Worm (Caenorhabditis elegans): Measurements from ENCODE around the gene T05A12.3.

Gene T05A12.3

DNA sequence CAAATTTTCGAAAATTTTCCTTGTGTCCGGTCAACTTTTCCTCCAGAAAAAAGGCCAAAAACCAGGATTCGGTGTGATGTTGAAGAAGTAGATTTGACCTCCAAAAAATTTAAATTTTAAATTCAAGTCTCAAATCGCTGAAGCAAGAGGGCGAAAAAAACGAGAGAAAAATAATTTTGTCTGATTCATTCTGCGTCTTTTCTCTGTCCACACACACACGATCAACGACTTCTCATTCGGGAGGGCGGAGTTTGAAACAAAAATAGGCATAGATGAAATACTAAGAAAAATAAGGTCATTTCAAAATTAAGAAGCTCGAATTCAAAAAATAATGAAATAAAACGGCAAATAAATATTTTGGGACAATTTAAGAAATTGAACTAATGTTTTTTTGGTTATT is 28.2 kb downstream of the T05A12.3 start, which contains the start of gene R13H7.2:
TSS of gene R13H7.2 (minus strand) at position 101 of the 400 bp plus-strand sequence.
- TF ChIP-seq ets-7 (tag; optimal IDR thresholded peaks at IDR 0.05): no peak
- no peak for TF ChIP-seq scrt-1 (GFP tag; IDR thresholded peaks at IDR 0.05)
- TF ChIP-seq pes-1 (GFP tag; IDR thresholded peaks at IDR 0.05): no peak

DNA sequence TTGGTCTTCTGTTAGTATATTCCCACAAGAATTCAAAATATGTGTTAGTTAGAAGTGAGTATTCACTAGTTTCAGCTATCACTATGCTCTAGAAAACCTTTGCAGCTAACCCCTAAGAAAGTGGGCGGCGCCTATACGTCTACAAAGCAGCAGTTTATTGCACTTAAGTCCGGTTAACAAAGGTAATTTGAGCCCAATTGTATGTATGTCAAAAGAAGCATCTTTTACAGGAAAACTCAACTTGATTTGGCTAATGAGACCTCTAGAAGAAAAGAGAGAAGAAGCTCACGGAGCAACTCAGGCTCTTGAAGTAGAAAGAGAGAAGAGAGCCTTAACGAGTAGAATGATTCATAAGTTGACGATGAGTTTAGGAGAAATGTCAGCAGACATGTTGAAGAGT is 34.7 kb downstream of the T05A12.3 start:
- no peak for TF ChIP-seq flt-1 (GFP tag; IDR thresholded peaks at IDR 0.05)
- TF ChIP-seq hmbx-1 (tag; optimal IDR thresholded peaks at IDR 0.05): no peak
- TF ChIP-seq F13C5.2 (tag; optimal IDR thresholded peaks at IDR 0.05): no peak
- TF ChIP-seq ets-7 (tag; optimal IDR thresholded peaks at IDR 0.05): no peak
- no peak for TF ChIP-seq hnd-1 (tag; optimal IDR thresholded peaks at IDR 0.05)
- TF ChIP-seq ceh-13 (GFP tag; optimal IDR thresholded peaks at IDR 0.05): no peak

DNA sequence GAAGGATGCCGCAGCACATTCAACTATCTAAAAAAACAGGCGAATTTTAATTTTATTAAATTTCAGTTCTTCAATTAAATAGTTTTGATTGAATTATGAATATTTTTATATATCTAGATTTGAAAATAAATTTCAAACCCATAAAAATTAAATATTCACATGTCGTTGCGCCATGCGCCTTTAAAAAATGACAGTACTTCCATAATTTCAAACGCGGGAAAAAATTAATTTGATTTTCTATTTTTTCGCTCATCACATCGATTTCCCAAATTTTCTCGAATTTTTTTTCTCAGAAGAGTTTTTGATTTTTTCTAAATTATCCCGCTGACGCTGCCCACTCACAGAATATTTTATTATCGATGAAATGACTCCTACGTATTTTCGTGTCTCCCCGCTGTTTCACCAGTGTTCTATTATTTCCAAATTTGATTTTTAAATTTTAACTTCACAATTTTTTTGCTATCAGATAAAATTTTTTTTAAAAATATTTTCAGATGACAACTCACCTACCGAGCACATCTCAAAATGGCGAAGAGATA is 44.9 kb downstream of the T05A12.3 start, which contains the start of gene lip-1:
TSS of gene lip-1 (plus strand) at position 489 of the 539 bp plus-strand sequence.
- no peak for TF ChIP-seq tra-4 (tag; optimal IDR thresholded peaks at IDR 0.05)
- no peak for TF ChIP-seq scrt-1 (GFP tag; IDR thresholded peaks at IDR 0.05)

DNA sequence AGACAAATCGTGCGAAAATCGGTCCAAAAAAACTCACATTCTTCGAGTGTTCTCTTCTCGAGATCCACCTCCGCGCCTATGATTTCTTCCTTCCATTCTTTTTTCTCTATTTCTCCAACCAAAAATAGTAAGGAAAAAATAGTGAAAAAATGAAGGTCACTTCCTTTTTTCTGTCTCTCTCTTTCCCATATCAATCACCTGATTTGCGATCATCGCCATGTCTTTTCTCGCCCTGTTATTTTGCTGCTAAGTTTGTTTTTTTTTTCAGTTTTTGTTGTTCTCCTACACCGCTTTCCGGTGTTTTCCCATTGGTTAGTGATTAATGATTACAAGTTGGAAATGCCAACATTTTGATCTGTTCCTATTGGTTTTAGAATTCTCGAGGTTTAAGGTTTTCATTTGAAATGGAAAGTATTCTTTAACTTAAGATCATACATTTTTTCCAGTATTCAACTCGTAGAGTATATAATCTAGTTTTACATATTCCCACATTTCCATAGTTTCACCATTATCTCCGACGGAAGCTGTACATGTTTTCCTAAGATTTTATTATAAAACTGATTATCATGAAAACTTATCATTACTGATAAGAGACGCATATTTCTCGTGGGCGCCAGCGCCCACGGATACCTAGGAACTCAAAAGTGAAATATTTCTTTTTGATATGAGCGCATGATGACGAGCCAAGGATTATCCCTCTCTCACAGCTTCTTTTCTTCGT is 45.7 kb downstream of the T05A12.3 start:
- no peak for TF ChIP-seq F13C5.2 (tag; optimal IDR thresholded peaks at IDR 0.05)
- TF ChIP-seq hmg-4 (GFP tag; optimal IDR thresholded peaks at IDR 0.05): no peak
- TF ChIP-seq sea-1 (GFP tag; conservative IDR thresholded peaks at IDR 0.05): no peak
- no peak for TF ChIP-seq aly-1 (tag; optimal IDR thresholded peaks at IDR 0.05)
- no peak for TF ChIP-seq flt-1 (GFP tag; IDR thresholded peaks at IDR 0.05)
- TF ChIP-seq B0310.2 (tag; optimal IDR thresholded peaks at IDR 0.05): no peak
- TF ChIP-seq hmbx-1 (tag; optimal IDR thresholded peaks at IDR 0.05): no peak
- TF ChIP-seq ets-7 (tag; optimal IDR thresholded peaks at IDR 0.05): no peak

- TF ChIP-seq hnd-1 (tag; optimal IDR thresholded peaks at IDR 0.05): no peak
- no peak for TF ChIP-seq tbx-11 (GFP tag; IDR thresholded peaks at IDR 0.05)
- no peak for TF ChIP-seq hmg-4 (GFP tag; optimal IDR thresholded peaks at IDR 0.05)
- no peak for TF ChIP-seq F13C5.2 (tag; optimal IDR thresholded peaks at IDR 0.05)
- TF ChIP-seq pes-1 (GFP tag; IDR thresholded peaks at IDR 0.05): no peak
- TF ChIP-seq hmbx-1 (tag; optimal IDR thresholded peaks at IDR 0.05): no peak
- TF ChIP-seq ets-7 (tag; optimal IDR thresholded peaks at IDR 0.05): no peak
- no peak for TF ChIP-seq ceh-36 (tag; optimal IDR thresholded peaks at IDR 0.05)
- TF ChIP-seq ceh-13 (GFP tag; optimal IDR thresholded peaks at IDR 0.05): no peak
- TF ChIP-seq scrt-1 (GFP tag; IDR thresholded peaks at IDR 0.05): no peak
- TF ChIP-seq tbx-37 (GFP tag; conservative IDR thresholded peaks at IDR 0.05): no peak
- no peak for TF ChIP-seq flt-1 (GFP tag; IDR thresholded peaks at IDR 0.05)
- no peak for TF ChIP-seq aly-1 (tag; optimal IDR thresholded peaks at IDR 0.05)
- no peak for TF ChIP-seq ama-1 (optimal IDR thresholded peaks at IDR 0.05)
- no peak for TF ChIP-seq sea-1 (GFP tag; conservative IDR thresholded peaks at IDR 0.05)
Observed at ce11 chrIV:6839091-6839522, 48.3 kb downstream of the T05A12.3 start.

- TF ChIP-seq sea-1 (GFP tag; conservative IDR thresholded peaks at IDR 0.05) (no peak), scrt-1 (GFP tag; IDR thresholded peaks at IDR 0.05) (no peak), ceh-36 (tag; optimal IDR thresholded peaks at IDR 0.05) (no peak), tbx-11 (GFP tag; IDR thresholded peaks at IDR 0.05) (no peak), B0310.2 (tag; optimal IDR thresholded peaks at IDR 0.05) (no peak), ceh-13 (GFP tag; optimal IDR thresholded peaks at IDR 0.05) (no peak), hmbx-1 (tag; optimal IDR thresholded peaks at IDR 0.05) (no peak)
Observed at ce11 chrIV:6836769-6837168, 50.7 kb downstream of the T05A12.3 start.

DNA sequence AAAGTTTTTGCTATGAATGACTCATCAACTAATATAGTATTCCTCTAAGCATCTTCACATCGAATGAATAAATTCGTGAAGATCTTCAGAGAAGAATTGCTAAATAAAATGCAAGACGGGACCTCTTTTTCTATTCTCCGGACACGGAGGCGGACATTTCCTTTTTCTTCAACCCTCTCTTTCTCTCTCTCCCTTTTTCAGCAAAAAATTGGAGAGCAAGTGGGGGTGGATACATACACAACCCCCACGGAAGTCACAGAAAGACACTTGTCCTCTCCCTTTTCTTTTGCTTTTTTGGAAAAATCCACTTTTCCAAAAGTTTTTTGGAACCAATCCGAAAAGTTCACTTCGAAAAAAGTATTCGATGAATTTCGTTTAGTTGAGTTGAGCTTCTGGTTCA is 52.7 kb downstream of the T05A12.3 start:
- no peak for TF ChIP-seq sea-1 (GFP tag; conservative IDR thresholded peaks at IDR 0.05)
- TF ChIP-seq tbx-11 (GFP tag; IDR thresholded peaks at IDR 0.05): no peak
- TF ChIP-seq ama-1 (optimal IDR thresholded peaks at IDR 0.05): no peak
- TF ChIP-seq ceh-13 (GFP tag; optimal IDR thresholded peaks at IDR 0.05): no peak
- TF ChIP-seq ets-7 (tag; optimal IDR thresholded peaks at IDR 0.05): no peak
- TF ChIP-seq hmg-4 (GFP tag; optimal IDR thresholded peaks at IDR 0.05): no peak
- no peak for TF ChIP-seq tbx-37 (GFP tag; conservative IDR thresholded peaks at IDR 0.05)
- TF ChIP-seq pes-1 (GFP tag; IDR thresholded peaks at IDR 0.05): no peak
- TF ChIP-seq ceh-36 (tag; optimal IDR thresholded peaks at IDR 0.05): no peak
- TF ChIP-seq hnd-1 (tag; optimal IDR thresholded peaks at IDR 0.05): no peak

DNA sequence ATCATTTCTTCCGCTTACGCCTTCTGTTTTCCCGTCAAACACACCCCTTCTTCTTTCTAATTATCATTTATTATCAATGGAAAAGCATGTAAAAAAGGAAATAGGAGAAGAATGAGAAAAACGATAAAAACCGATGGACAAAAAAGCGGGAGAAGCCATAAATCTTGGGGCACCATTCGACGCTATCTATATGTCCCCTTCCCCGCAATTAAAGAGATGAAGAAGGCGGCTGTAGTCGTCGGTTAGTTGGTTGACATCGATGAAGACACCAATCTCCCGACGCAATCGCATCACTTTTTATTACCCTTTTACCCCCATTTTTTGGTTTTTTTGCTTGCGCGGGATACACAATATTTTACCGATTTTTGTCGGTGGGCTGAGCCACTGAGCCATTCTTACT is 53.8 kb downstream of the T05A12.3 start:
- TF ChIP-seq ets-7 (tag; optimal IDR thresholded peaks at IDR 0.05): no peak
- no peak for TF ChIP-seq ceh-13 (GFP tag; optimal IDR thresholded peaks at IDR 0.05)
- TF ChIP-seq tbx-11 (GFP tag; IDR thresholded peaks at IDR 0.05): no peak
- no peak for TF ChIP-seq tbx-37 (GFP tag; conservative IDR thresholded peaks at IDR 0.05)
- TF ChIP-seq ceh-36 (tag; optimal IDR thresholded peaks at IDR 0.05): no peak
- TF ChIP-seq sea-1 (GFP tag; conservative IDR thresholded peaks at IDR 0.05): no peak
- TF ChIP-seq scrt-1 (GFP tag; IDR thresholded peaks at IDR 0.05): no peak
- no peak for TF ChIP-seq hmg-4 (GFP tag; optimal IDR thresholded peaks at IDR 0.05)
- TF ChIP-seq hmbx-1 (tag; optimal IDR thresholded peaks at IDR 0.05): no peak
- TF ChIP-seq B0310.2 (tag; optimal IDR thresholded peaks at IDR 0.05): no peak
- no peak for TF ChIP-seq pes-1 (GFP tag; IDR thresholded peaks at IDR 0.05)
- no peak for TF ChIP-seq hnd-1 (tag; optimal IDR thresholded peaks at IDR 0.05)
- TF ChIP-seq aly-1 (tag; optimal IDR thresholded peaks at IDR 0.05): no peak
- no peak for TF ChIP-seq flt-1 (GFP tag; IDR thresholded peaks at IDR 0.05)
- no peak for TF ChIP-seq ama-1 (optimal IDR thresholded peaks at IDR 0.05)
- TF ChIP-seq tra-4 (tag; optimal IDR thresholded peaks at IDR 0.05): no peak
- TF ChIP-seq F13C5.2 (tag; optimal IDR thresholded peaks at IDR 0.05): no peak

All from whole organism, early embryonic.